Worm (Caenorhabditis elegans) whole organism, L3 larva: ENCODE measurements around the gene T07H8.11.

Source experiments
- elt-1 ChIP-seq: fragments of 150-350 bp; optimal IDR thresholded peaks from 2 replicates; lab custom pipeline; 2014; ENCODE audit warnings: missing biosample characterization, missing genetic modification characterization
- elt-3 ChIP-seq, 3 experiments: fragments of 150-350 bp in 1 of 3; sonication (generic microtip) in 2 of 3; optimal IDR thresholded peaks; 2 replicates in 2 of 3; 4 replicates in 1 of 3; lab custom pipeline; 2014 to 2017; ENCODE audit warnings: missing biosample characterization in 3 of 3, missing genetic modification characterization in 3 of 3
- fkh-10 ChIP-seq: sonication (generic microtip); optimal IDR thresholded peaks from 2 replicates; lab custom pipeline; 2017; ENCODE audit warnings: missing biosample characterization, missing genetic modification reagents, missing genetic modification characterization
- fos-1 ChIP-seq: fragments of 150-350 bp; optimal IDR thresholded peaks from 2 replicates; lab custom pipeline; 2014; ENCODE audit warnings: missing biosample characterization, missing genetic modification characterization
- hmg-11 ChIP-seq: sonication (generic microtip); optimal IDR thresholded peaks from 2 replicates; lab custom pipeline; 2016; ENCODE audit warnings: missing genetic modification characterization, missing compliant biosample characterization
- mdl-1 ChIP-seq: fragments of 150-350 bp; optimal IDR thresholded peaks from 2 replicates; lab custom pipeline; 2014; ENCODE audit warnings: missing biosample characterization, missing genetic modification characterization
- nfya-1 ChIP-seq: sonication (generic microtip); optimal IDR thresholded peaks from 2 replicates; lab custom pipeline; 2017; ENCODE audit warnings: missing genetic modification characterization, mild to moderate bottlenecking, missing compliant biosample characterization, antibody characterized with exemption, moderate library complexity; ENCODE audit not compliant: insufficient read depth
- nhr-12 ChIP-seq: fragments of 150-350 bp; optimal IDR thresholded peaks from 2 replicates; lab custom pipeline; 2014; ENCODE audit warnings: missing biosample characterization, missing genetic modification characterization
- nhr-237 ChIP-seq: fragments of 150-350 bp; optimal IDR thresholded peaks from 2 replicates; lab custom pipeline; 2014; ENCODE audit warnings: missing biosample characterization, missing genetic modification characterization
- nhr-25 ChIP-seq: sonication (generic microtip); optimal IDR thresholded peaks from 2 replicates; lab custom pipeline; 2017; ENCODE audit warnings: missing biosample characterization, missing genetic modification characterization
- nhr-76 ChIP-seq: fragments of 150-350 bp; sonication (generic microtip); optimal IDR thresholded peaks from 5 replicates; lab custom pipeline; 2014; ENCODE audit warnings: missing biosample characterization, missing genetic modification characterization
- pha-4 ChIP-seq: fragments of 150-350 bp; optimal IDR thresholded peaks from 2 replicates; lab custom pipeline; 2014; ENCODE audit warnings: missing biosample characterization, missing genetic modification reagents, missing genetic modification characterization
- ztf-11 ChIP-seq: fragments of 150-350 bp; optimal IDR thresholded peaks from 2 replicates; lab custom pipeline; 2014; ENCODE audit warnings: missing biosample characterization, missing genetic modification characterization

ce11 chrV:6934212-6934611 lies 17.0 kb downstream of the T07H8.11 start, which contains the start of gene lipl-6:
- TF ChIP-seq nfya-1 (tag; lab: Kevin White, UChicago), result no peak
- no peak for TF ChIP-seq nhr-12 (tag; lab: Kevin White, UChicago)
- no peak for TF ChIP-seq nhr-25 (tag; lab: Kevin White, UChicago)
- no peak for TF ChIP-seq nhr-237 (tag; lab: Kevin White, UChicago)
- no peak for TF ChIP-seq nhr-76
- no peak for TF ChIP-seq pha-4 (tag; lab: Kevin White, UChicago)
- no peak for TF ChIP-seq mdl-1 (tag; lab: Kevin White, UChicago)
- TF ChIP-seq ztf-11, result no peak
- no peak for TF ChIP-seq elt-1 (tag; lab: Kevin White, UChicago)
- no peak for TF ChIP-seq hmg-11
- no peak for TF ChIP-seq fkh-10 (GFP tag; lab: Kevin White, UChicago)
- TF ChIP-seq fos-1 (tag; lab: Kevin White, UChicago), result no peak
- TF ChIP-seq elt-3 (tag; optimal IDR thresholded peaks at IDR 0.05; lab: Kevin White, UChicago), result no peak
